Fruit fly (Drosophila melanogaster): ENCODE results near the gene mus81.

The mus81 gene

dm6 chrX:966818-967217, 25.9 kb downstream of the mus81 start (continued):
- TF ChIP-seq CG4404 (GFP tag; IDR thresholded peaks at IDR 0.05), result peak; percentile 27; the same call in 1 of the 2 replicates
- TF ChIP-seq CG6254 (GFP tag; optimal IDR thresholded peaks at IDR 0.05), result no peak
- TF ChIP-seq CG9215 (GFP tag; IDR thresholded peaks at IDR 0.05), result 0 out of 2 replicates have a peak, but pooled peaks have one; percentile 31
- peak; percentile 56 for TF ChIP-seq slbo (GFP tag; IDR thresholded peaks at IDR 0.05)
- TF ChIP-seq sisA (GFP tag; IDR thresholded peaks at IDR 0.05), result peak; percentile 34; the same call in 1 of the 2 replicates
- TF ChIP-seq CG8290 (GFP tag; optimal IDR thresholded peaks at IDR 0.05), result no peak
- peak in 1 of 2 experiments; percentile 64 for TF ChIP-seq CG8290 (tag; optimal IDR thresholded peaks at IDR 0.05)
- TF ChIP-seq schlank (tag; optimal IDR thresholded peaks at IDR 0.05), result peak; percentile 23
- no peak for TF ChIP-seq kah (GFP tag; optimal IDR thresholded peaks at IDR 0.05)
- TF ChIP-seq Ravus (GFP tag; IDR thresholded peaks at IDR 0.05), result no peak
- 0 out of 3 replicates have a peak, but pooled peaks have one; percentile 53 for TF ChIP-seq CG11456 (GFP tag; IDR thresholded peaks at IDR 0.05)
- no peak for TF ChIP-seq Adf1 (GFP tag; IDR thresholded peaks at IDR 0.05)
- peak; percentile 66 for TF ChIP-seq CG12769 (tag; optimal IDR thresholded peaks at IDR 0.05)
- TF ChIP-seq CG9932 (GFP tag; IDR thresholded peaks at IDR 0.05), result peak; percentile 49
- TF ChIP-seq CG13894 (tag; optimal IDR thresholded peaks at IDR 0.05), result peak; percentile 51
- no peak for TF ChIP-seq CG18476 (GFP tag; optimal IDR thresholded peaks at IDR 0.05)
- peak in 1 of 2 experiments; percentile 27 for TF ChIP-seq eve (GFP tag; optimal IDR thresholded peaks at IDR 0.05)
- TF ChIP-seq CG14050 (GFP tag; IDR thresholded peaks at IDR 0.05), result no peak
- TF ChIP-seq Taf1 (GFP tag; IDR thresholded peaks at IDR 0.05), result no peak
- no peak for TF ChIP-seq CG10321 (GFP tag; IDR thresholded peaks at IDR 0.05)
- TF ChIP-seq CG3847 (GFP tag; IDR thresholded peaks at IDR 0.05), result peak; percentile 24; the same call in 1 of the 2 replicates
- TF ChIP-seq CG6175 (GFP tag; IDR thresholded peaks at IDR 0.05), result no peak
- peak; percentile 63 for TF ChIP-seq CG15269 (tag; optimal IDR thresholded peaks at IDR 0.05)
- no peak for TF ChIP-seq CG12236 (GFP tag; optimal IDR thresholded peaks at IDR 0.05)
- peak; percentile 36 for TF ChIP-seq org-1 (GFP tag; optimal IDR thresholded peaks at IDR 0.05)
- TF ChIP-seq Poxn (GFP tag; IDR thresholded peaks at IDR 0.05), result no peak
- no peak for TF ChIP-seq CG4617 (GFP tag; optimal IDR thresholded peaks at IDR 0.05; ENCODE audit: borderline replicate concordance)
- TF ChIP-seq sim (GFP tag; IDR thresholded peaks at IDR 0.05), result no peak
- TF ChIP-seq eyg (GFP tag; optimal IDR thresholded peaks at IDR 0.05), result no peak
- no peak for TF ChIP-seq mirr (GFP tag; optimal IDR thresholded peaks at IDR 0.05)
- no peak for TF ChIP-seq Lim3 (GFP tag; IDR thresholded peaks at IDR 0.05)
- TF ChIP-seq HLH4C (GFP tag; IDR thresholded peaks at IDR 0.05; ENCODE audit: partially characterized antibody), result no peak
- no peak for TF ChIP-seq Mes4 (GFP tag; optimal IDR thresholded peaks at IDR 0.05)
- peak; percentile 27 for TF ChIP-seq CG2712 (tag; optimal IDR thresholded peaks at IDR 0.05)
- 0 out of 3 replicates have a peak, but pooled peaks have one; percentile 35 for TF ChIP-seq CG3726 (GFP tag; IDR thresholded peaks at IDR 0.05)
- no peak for TF ChIP-seq ato (GFP tag; IDR thresholded peaks at IDR 0.05; ENCODE audit: partially characterized antibody)
- TF ChIP-seq Spps (tag; optimal IDR thresholded peaks at IDR 0.05), result no peak
- TF ChIP-seq CrebB (tag; optimal IDR thresholded peaks at IDR 0.05), result no peak
- TF ChIP-seq zfh2 (GFP tag; optimal IDR thresholded peaks at IDR 0.05), result peak; percentile 3
- TF ChIP-seq CG32532 (GFP tag; IDR thresholded peaks at IDR 0.05), result peak; percentile 29; the same call in 1 of the 2 replicates
- TF ChIP-seq Lhr (GFP tag; optimal IDR thresholded peaks at IDR 0.05), result no peak
- peak; percentile 38 for TF ChIP-seq lilli (GFP tag; optimal IDR thresholded peaks at IDR 0.05)
- no peak for TF ChIP-seq Ets97D (GFP tag; optimal IDR thresholded peaks at IDR 0.05)
- TF ChIP-seq chn (GFP tag; optimal IDR thresholded peaks at IDR 0.05), result no peak
- 0 out of 2 replicates have a peak, but pooled peaks have one; percentile 27 for TF ChIP-seq CG6689 (GFP tag; IDR thresholded peaks at IDR 0.05)
- TF ChIP-seq CG11696 (GFP tag; IDR thresholded peaks at IDR 0.05), result no peak
- TF ChIP-seq yki (optimal IDR thresholded peaks at IDR 0.05), result no peak
- TF ChIP-seq unpg (GFP tag; optimal IDR thresholded peaks at IDR 0.05), result peak; percentile 23
- no peak for TF ChIP-seq corto (GFP tag; optimal IDR thresholded peaks at IDR 0.05)
- no peak for TF ChIP-seq btn (GFP tag; optimal IDR thresholded peaks at IDR 0.05)
- TF ChIP-seq lmd (GFP tag; IDR thresholded peaks at IDR 0.05), result peak; percentile 46; the same call in 1 of the 2 replicates
- TF ChIP-seq sima (GFP tag; optimal IDR thresholded peaks at IDR 0.05), result no peak
- peak; percentile 56 for TF ChIP-seq ttk (GFP tag; IDR thresholded peaks at IDR 0.05)
